Worm (Caenorhabditis elegans) whole organism, mixed stage, embryonic: ENCODE measurements around the gene sre-40.

ENCODE experiments used
- M03D4.4 ChIP-seq: sonication (generic microtip); optimal IDR thresholded peaks from 2 replicates; lab custom pipeline; 2017; ENCODE audit warnings: mild to moderate bottlenecking, missing genetic modification characterization, missing compliant biosample characterization
- blmp-1 ChIP-seq: fragments of 150-350 bp; optimal IDR thresholded peaks from 2 replicates; lab custom pipeline; 2014; ENCODE audit warnings: missing biosample characterization, missing genetic modification characterization
- ceh-39 ChIP-seq: fragments of 150-350 bp; optimal IDR thresholded peaks from 2 replicates; lab custom pipeline; 2014; ENCODE audit warnings: missing biosample characterization, missing genetic modification characterization
- ceh-43 ChIP-seq: fragments of 200-800 bp; sonication (Bioruptor generic); optimal IDR thresholded peaks from 2 replicates; lab custom pipeline; 2018; ENCODE audit warnings: mild to moderate bottlenecking, missing genetic modification characterization, moderate library complexity, missing compliant biosample characterization
- ceh-83 ChIP-seq: fragments of 200-800 bp; sonication (Bioruptor generic); optimal IDR thresholded peaks from 2 replicates; lab custom pipeline; 2018; ENCODE audit warnings: mild to moderate bottlenecking, missing genetic modification characterization, missing compliant biosample characterization
- ces-1 ChIP-seq: fragments of 150-350 bp; optimal IDR thresholded peaks from 2 replicates; lab custom pipeline; 2014; ENCODE audit warnings: missing biosample characterization, missing genetic modification reagents, missing genetic modification characterization
- cnd-1 ChIP-seq: fragments of 200-800 bp; sonication (Bioruptor generic); optimal IDR thresholded peaks from 2 replicates; lab custom pipeline; 2018; ENCODE audit warnings: mild to moderate bottlenecking, missing genetic modification characterization, missing compliant biosample characterization
- drap-1 ChIP-seq: fragments of 200-800 bp; sonication (Bioruptor generic); optimal IDR thresholded peaks from 3 replicates; lab custom pipeline; 2018; ENCODE audit warnings: mild to moderate bottlenecking, missing genetic modification characterization, missing compliant biosample characterization
- elt-1 ChIP-seq: sonication (generic microtip); optimal IDR thresholded peaks from 2 replicates; lab custom pipeline; 2017; ENCODE audit warnings: missing genetic modification characterization, mild to moderate bottlenecking, missing compliant biosample characterization, antibody characterized with exemption, moderate library complexity, borderline replicate concordance; ENCODE audit not compliant: insufficient read depth
- flh-1 ChIP-seq: fragments of 200-800 bp; sonication (Bioruptor generic); optimal IDR thresholded peaks from 2 replicates; lab custom pipeline; 2018; ENCODE audit warnings: mild to moderate bottlenecking, missing genetic modification characterization, moderate library complexity, missing compliant biosample characterization
- ham-2 ChIP-seq: fragments of 200-800 bp; sonication (Bioruptor generic); optimal IDR thresholded peaks from 2 replicates; lab custom pipeline; 2018; ENCODE audit warnings: mild to moderate bottlenecking, missing genetic modification characterization, missing compliant biosample characterization
- hlh-1 ChIP-seq: fragments of 150-350 bp; optimal IDR thresholded peaks from 2 replicates; lab custom pipeline; 2014; ENCODE audit warnings: missing biosample characterization, missing genetic modification reagents, missing genetic modification characterization
- lin-13 ChIP-seq: fragments of 150-350 bp; optimal IDR thresholded peaks from 2 replicates; lab custom pipeline; 2014; ENCODE audit warnings: missing biosample characterization, missing genetic modification characterization
- lin-32 ChIP-seq: fragments of 200-800 bp; sonication (Bioruptor generic); optimal IDR thresholded peaks from 2 replicates; lab custom pipeline; 2018; ENCODE audit warnings: mild to moderate bottlenecking, missing genetic modification characterization, missing compliant biosample characterization
- mab-5 ChIP-seq: fragments of 150-350 bp; optimal IDR thresholded peaks from 2 replicates; lab custom pipeline; 2014; ENCODE audit warnings: missing biosample characterization, missing genetic modification characterization
- mls-2 ChIP-seq: sonication (generic microtip); optimal IDR thresholded peaks from 2 replicates; lab custom pipeline; 2016; ENCODE audit warnings: mild to moderate bottlenecking, missing genetic modification characterization, moderate library complexity, missing compliant biosample characterization
- nhr-12 ChIP-seq: fragments of 150-350 bp; optimal IDR thresholded peaks from 2 replicates; lab custom pipeline; 2014; ENCODE audit warnings: missing biosample characterization, missing genetic modification characterization
- nhr-2 ChIP-seq: fragments of 150-350 bp; optimal IDR thresholded peaks from 2 replicates; lab custom pipeline; 2014; ENCODE audit warnings: missing biosample characterization, missing genetic modification characterization
- nhr-237 ChIP-seq: fragments of 150-350 bp; optimal IDR thresholded peaks from 2 replicates; lab custom pipeline; 2014; ENCODE audit warnings: missing biosample characterization, missing genetic modification characterization
- nhr-28 ChIP-seq: fragments of 150-350 bp; optimal IDR thresholded peaks from 2 replicates; lab custom pipeline; 2014; ENCODE audit warnings: missing biosample characterization, missing genetic modification characterization
- nhr-76 ChIP-seq: sonication (generic microtip); optimal IDR thresholded peaks from 2 replicates; lab custom pipeline; 2017; ENCODE audit warnings: missing biosample characterization, missing genetic modification characterization
- pha-4 ChIP-seq: fragments of 150-350 bp; optimal IDR thresholded peaks from 2 replicates; lab custom pipeline; 2018; ENCODE audit warnings: missing biosample characterization, missing genetic modification reagents, missing genetic modification characterization
- sem-2 ChIP-seq: fragments of 200-800 bp; sonication (Bioruptor generic); optimal IDR thresholded peaks from 2 replicates; lab custom pipeline; 2018; ENCODE audit warnings: mild to moderate bottlenecking, missing genetic modification characterization, missing compliant biosample characterization
- snpc-4 ChIP-seq: fragments of 150-350 bp; optimal IDR thresholded peaks from 2 replicates; lab custom pipeline; 2014; ENCODE audit warnings: missing biosample characterization, missing genetic modification characterization
- tbx-8 ChIP-seq: fragments of 200-800 bp; sonication (Bioruptor generic); optimal IDR thresholded peaks from 2 replicates; lab custom pipeline; 2018; ENCODE audit warnings: mild to moderate bottlenecking, missing genetic modification characterization, moderate library complexity, missing compliant biosample characterization
- unc-120 ChIP-seq: sonication (generic microtip); optimal IDR thresholded peaks from 2 replicates; lab custom pipeline; 2017; ENCODE audit warnings: missing genetic modification characterization, missing compliant biosample characterization; ENCODE audit not compliant: poor library complexity, severe bottlenecking
- unc-39 ChIP-seq: fragments of 150-350 bp; optimal IDR thresholded peaks from 2 replicates; lab custom pipeline; 2014; ENCODE audit warnings: missing biosample characterization, missing genetic modification characterization
- unc-62 ChIP-seq: fragments of 150-350 bp; optimal IDR thresholded peaks from 2 replicates; lab custom pipeline; 2014; ENCODE audit warnings: missing biosample characterization, missing genetic modification reagents, missing genetic modification characterization
- ztf-11 ChIP-seq: fragments of 150-350 bp; optimal IDR thresholded peaks from 2 replicates; lab custom pipeline; 2014; ENCODE audit warnings: missing biosample characterization, missing genetic modification characterization

Gene sre-40

ce11 chrII:4671692-4672091 is 11.9 kb downstream of the sre-40 start, which contains the start of gene T05A7.6:
Gene T05A7.6, minus strand, starts transcription at chrII:4671792.
- TF ChIP-seq unc-120 (tag; lab: Kevin White, UChicago) (no peak), tbx-8 (GFP tag; lab: Kevin White, UChicago) (no peak), snpc-4 (tag; lab: Kevin White, UChicago) (no peak), ham-2 (GFP tag; lab: Kevin White, UChicago) (no peak), elt-1 (tag; lab: Kevin White, UChicago) (no peak), unc-39 (tag; lab: Kevin White, UChicago) (no peak), ceh-39 (tag; lab: Kevin White, UChicago) (no peak)

DNA sequence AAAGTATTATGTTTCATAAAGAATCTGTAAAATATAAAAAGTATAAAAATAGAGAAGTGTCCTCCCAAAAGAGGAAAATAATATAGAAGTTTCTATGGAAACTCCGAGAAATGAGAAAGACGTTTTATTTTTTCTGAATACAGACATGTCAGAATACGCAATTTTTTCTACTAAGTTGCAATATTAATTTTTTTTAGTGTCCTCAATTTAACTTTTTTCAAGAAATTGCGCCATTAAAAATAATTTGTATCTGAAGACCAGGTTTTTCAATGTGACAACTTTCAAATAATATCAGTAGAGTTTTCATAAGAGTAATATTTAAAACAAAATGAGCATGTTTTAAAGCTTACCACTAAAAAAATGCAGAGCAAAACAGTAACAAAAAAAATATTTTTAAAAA is 16.0 kb downstream of the sre-40 start, which contains the start of gene fut-5:
Gene fut-5 (minus strand): TSS at position 101 of the 400 bp plus-strand sequence.
- no peak for TF ChIP-seq mls-2 (tag; lab: Kevin White, UChicago)
- no peak for TF ChIP-seq unc-120 (tag; lab: Kevin White, UChicago)
- TF ChIP-seq M03D4.4 (tag; lab: Kevin White, UChicago): no peak
- no peak for TF ChIP-seq ham-2 (GFP tag; lab: Kevin White, UChicago)
- TF ChIP-seq ceh-39 (tag; lab: Kevin White, UChicago): no peak
- TF ChIP-seq ceh-43 (GFP tag; lab: Kevin White, UChicago): no peak
- TF ChIP-seq unc-39 (tag; lab: Kevin White, UChicago): no peak
- no peak for TF ChIP-seq mab-5 (tag; lab: Kevin White, UChicago)
- no peak for TF ChIP-seq ces-1 (GFP tag; lab: Kevin White, UChicago)

DNA sequence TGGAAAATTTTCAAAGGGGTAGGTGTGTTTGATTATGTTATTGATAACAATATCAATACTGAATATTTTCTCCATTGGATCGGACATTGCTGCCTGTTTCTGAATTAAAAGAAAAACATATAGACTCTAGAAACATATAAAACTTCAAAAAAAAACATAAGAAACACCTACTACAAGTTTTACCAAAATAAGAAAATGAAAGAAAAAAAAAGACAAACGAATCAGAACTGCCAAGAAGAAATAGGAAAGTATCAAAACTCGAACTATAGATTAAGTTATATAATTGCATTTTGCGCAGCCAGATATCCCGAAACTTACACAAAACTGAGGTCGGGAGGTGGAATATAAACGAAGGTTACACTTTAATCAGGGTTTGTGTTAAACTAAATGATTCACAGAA is 18.2 kb downstream of the sre-40 start, which contains the start of gene T05A7.11:
Gene T05A7.11 (minus strand): TSS at position 101 of the 400 bp plus-strand sequence.
- TF ChIP-seq lin-32: no peak
- no peak for TF ChIP-seq unc-39 (tag; lab: Kevin White, UChicago)
- TF ChIP-seq ces-1 (GFP tag; lab: Kevin White, UChicago): no peak
- TF ChIP-seq nhr-237: no peak
- TF ChIP-seq nhr-28 (tag; lab: Kevin White, UChicago): no peak
- TF ChIP-seq nhr-76 (tag; lab: Kevin White, UChicago): no peak
- no peak for TF ChIP-seq unc-120 (tag; lab: Kevin White, UChicago)
- no peak for TF ChIP-seq ceh-83 (GFP tag; lab: Kevin White, UChicago)
- no peak for TF ChIP-seq ceh-39 (tag; lab: Kevin White, UChicago)
- TF ChIP-seq hlh-1 (tag; lab: Kevin White, UChicago): no peak
- TF ChIP-seq pha-4 (tag; lab: Kevin White, UChicago): no peak
- no peak for TF ChIP-seq ceh-43 (GFP tag; lab: Kevin White, UChicago)
- no peak for TF ChIP-seq nhr-2 (tag; lab: Kevin White, UChicago)
- TF ChIP-seq elt-1 (tag; lab: Kevin White, UChicago): no peak

- TF ChIP-seq nhr-28 (tag; lab: Kevin White, UChicago): no peak
- no peak for TF ChIP-seq lin-13 (tag; lab: Kevin White, UChicago)
- TF ChIP-seq ztf-11 (tag; lab: Kevin White, UChicago): no peak
- TF ChIP-seq nhr-2 (tag; lab: Kevin White, UChicago): no peak
- no peak for TF ChIP-seq flh-1 (GFP tag; lab: Kevin White, UChicago)
- no peak for TF ChIP-seq tbx-8 (GFP tag; lab: Kevin White, UChicago)
- TF ChIP-seq nhr-237: no peak
- TF ChIP-seq sem-2 (GFP tag; lab: Kevin White, UChicago): no peak
- TF ChIP-seq cnd-1: no peak
- TF ChIP-seq ces-1 (GFP tag; lab: Kevin White, UChicago): no peak
- TF ChIP-seq ceh-43 (GFP tag; lab: Kevin White, UChicago): no peak
Measured at ce11 chrII:4663186-4663585, 20.4 kb downstream of the sre-40 start, which contains the start of gene T05A7.12. Gene T05A7.12, minus strand, starts transcription at chrII:4663286.

- TF ChIP-seq hlh-1 (tag; lab: Kevin White, UChicago): peak; percentile 46
- TF ChIP-seq nhr-28 (tag; lab: Kevin White, UChicago): no peak
Measured at ce11 chrII:4661278-4661677, 22.3 kb downstream of the sre-40 start, which contains the start of gene T05A7.13. Gene T05A7.13, minus strand, starts transcription at chrII:4661378.

DNA sequence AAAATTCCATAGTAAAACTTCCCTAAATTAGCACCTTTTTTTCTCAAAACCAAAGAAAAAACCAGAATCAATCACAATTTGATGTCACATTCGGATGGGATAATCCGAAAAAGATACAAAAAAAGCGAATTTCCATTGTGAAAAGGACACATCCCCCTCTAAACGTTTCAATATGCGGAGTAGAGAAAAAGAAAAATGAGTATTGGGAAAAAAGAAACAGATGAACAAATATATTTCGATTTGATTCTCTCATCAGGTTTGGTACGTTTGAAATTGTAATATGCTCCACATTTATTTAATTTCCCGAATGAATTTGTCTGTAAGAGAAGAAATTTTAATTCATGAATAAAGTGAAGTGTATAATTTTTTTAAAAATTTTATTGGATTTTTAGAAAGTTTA is 25.3 kb downstream of the sre-40 start:
- TF ChIP-seq lin-32 (no peak), drap-1 (GFP tag; lab: Kevin White, UChicago) (no peak), nhr-237 (no peak), unc-62 (GFP tag; lab: Kevin White, UChicago) (no peak), unc-120 (tag; lab: Kevin White, UChicago) (no peak), ces-1 (GFP tag; lab: Kevin White, UChicago) (no peak), hlh-1 (tag; lab: Kevin White, UChicago) (no peak), flh-1 (GFP tag; lab: Kevin White, UChicago) (no peak), tbx-8 (GFP tag; lab: Kevin White, UChicago) (no peak), cnd-1 (no peak), lin-13 (tag; lab: Kevin White, UChicago) (no peak), ceh-39 (tag; lab: Kevin White, UChicago) (no peak), nhr-2 (tag; lab: Kevin White, UChicago) (no peak), nhr-12 (tag; lab: Kevin White, UChicago) (no peak), blmp-1 (tag; lab: Kevin White, UChicago) (no peak)
